Fruit fly (Drosophila melanogaster) whole organism, adult: ENCODE data around the gene CG10570.

Experiments
- CG11617 ChIP-seq: fragments of 200-800 bp; sonication (Bioruptor generic); optimal IDR thresholded peaks from 2 replicates; lab custom pipeline; 2017; ENCODE audit warnings: mild to moderate bottlenecking, missing biosample characterization, missing genetic modification reagents, missing genetic modification characterization
- CG12768 ChIP-seq: fragments of 200-800 bp; sonication (Bioruptor generic); optimal IDR thresholded peaks from 2 replicates; lab custom pipeline; 2017; ENCODE audit warnings: missing biosample characterization, missing genetic modification characterization, mild to moderate bottlenecking, moderate library complexity, missing genetic modification reagents
- CG14711 ChIP-seq: fragments of 200-800 bp; sonication (Bioruptor generic); optimal IDR thresholded peaks from 2 replicates; lab custom pipeline; 2018; ENCODE audit warnings: missing biosample characterization, mild to moderate bottlenecking, missing genetic modification characterization, moderate library complexity
- CG1620 ChIP-seq: fragments of 200-800 bp; sonication (Bioruptor generic); optimal IDR thresholded peaks from 2 replicates; lab custom pipeline; 2016; ENCODE audit warnings: missing biosample characterization, missing genetic modification characterization
- CG33017 ChIP-seq: fragments of 200-800 bp; sonication (Bioruptor generic); optimal IDR thresholded peaks from 2 replicates; lab custom pipeline; 2018; ENCODE audit warnings: missing biosample characterization, mild to moderate bottlenecking, missing genetic modification characterization, moderate library complexity
- CG5204 ChIP-seq: fragments of 200-800 bp; sonication (Bioruptor generic); optimal IDR thresholded peaks from 2 replicates; lab custom pipeline; 2016; ENCODE audit warnings: missing biosample characterization, missing genetic modification characterization
- CG7045 ChIP-seq: fragments of 200-800 bp; sonication (Bioruptor generic); optimal IDR thresholded peaks from 2 replicates; lab custom pipeline; 2017; ENCODE audit warnings: missing biosample characterization, mild to moderate bottlenecking, missing genetic modification characterization
- CG7101 ChIP-seq: fragments of 200-800 bp; sonication (Bioruptor generic); optimal IDR thresholded peaks from 2 replicates; lab custom pipeline; 2018; ENCODE audit warnings: missing biosample characterization, mild to moderate bottlenecking, missing genetic modification characterization, moderate library complexity
- Clk ChIP-seq: fragments of 200-800 bp; sonication (Bioruptor generic); optimal IDR thresholded peaks from 2 replicates; lab custom pipeline; 2017; ENCODE audit warnings: missing biosample characterization, missing genetic modification characterization
- Crg-1 ChIP-seq: fragments of 200-800 bp; sonication (Bioruptor generic); optimal IDR thresholded peaks from 2 replicates; lab custom pipeline; 2016; ENCODE audit warnings: missing biosample characterization, missing genetic modification characterization
- Hr96 ChIP-seq: fragments of 200-800 bp; sonication (Bioruptor generic); optimal IDR thresholded peaks from 2 replicates; lab custom pipeline; 2016; ENCODE audit warnings: missing biosample characterization, missing genetic modification characterization
- Mnt ChIP-seq: fragments of 200-800 bp; sonication (Bioruptor generic); optimal IDR thresholded peaks from 2 replicates; lab custom pipeline; 2016; ENCODE audit warnings: missing biosample characterization, mild to moderate bottlenecking, missing genetic modification characterization
- bab1 ChIP-seq: fragments of 200-800 bp; sonication (Bioruptor generic); optimal IDR thresholded peaks from 3 replicates; lab custom pipeline; 2019; ENCODE audit warnings: missing biosample characterization, mild to moderate bottlenecking, missing genetic modification characterization, moderate library complexity
- cic ChIP-seq: fragments of 200-800 bp; sonication (Bioruptor generic); optimal IDR thresholded peaks from 2 replicates; lab custom pipeline; 2017; ENCODE audit warnings: missing biosample characterization, mild to moderate bottlenecking, missing genetic modification characterization, moderate library complexity
- cnc ChIP-seq, 2 experiments: fragments of >200 bp; optimal IDR thresholded peaks; 2 replicates each; lab custom pipeline; 2017
- kay ChIP-seq: fragments of 200-800 bp; sonication (Bioruptor generic); peaks from one replicate; lab custom pipeline; 2016; ENCODE audit warnings: missing biosample characterization, missing genetic modification characterization, borderline replicate concordance
- ovo ChIP-seq: fragments of 200-800 bp; sonication (Bioruptor generic); optimal IDR thresholded peaks from 2 replicates; lab custom pipeline; 2016; ENCODE audit warnings: missing biosample characterization, missing genetic modification characterization
- pad ChIP-seq: fragments of 200-800 bp; sonication (Bioruptor generic); optimal IDR thresholded peaks from 3 replicates; lab custom pipeline; 2017; ENCODE audit warnings: missing biosample characterization, missing genetic modification characterization, mild to moderate bottlenecking, moderate library complexity, missing genetic modification reagents
- tj ChIP-seq: fragments of 200-800 bp; sonication (Bioruptor generic); optimal IDR thresholded peaks from 3 replicates; lab custom pipeline; 2017; ENCODE audit warnings: missing biosample characterization, mild to moderate bottlenecking, missing genetic modification characterization, moderate library complexity
- toe ChIP-seq: fragments of 200-800 bp; sonication (Bioruptor generic); optimal IDR thresholded peaks from 2 replicates; lab custom pipeline; 2016; ENCODE audit warnings: missing biosample characterization, missing genetic modification characterization

Gene CG10570

dm6 chr2L:18808754-18809329 is 2.2 kb downstream of the CG10570 start:
- TF ChIP-seq CG7101: no peak
- no peak for TF ChIP-seq Hr96 (GFP tag; lab: Kevin White, UChicago)
- no peak for TF ChIP-seq tj (GFP tag; lab: Kevin White, UChicago)
- no peak for TF ChIP-seq CG14711 (tag; lab: Kevin White, UChicago)
- no peak for TF ChIP-seq CG1620 (GFP tag; lab: Kevin White, UChicago)
- no peak for TF ChIP-seq cic (GFP tag; lab: Kevin White, UChicago)
- TF ChIP-seq CG11617: no peak
- TF ChIP-seq CG33017 (tag; lab: Kevin White, UChicago): no peak
- TF ChIP-seq Clk (GFP tag; lab: Kevin White, UChicago): no peak
- TF ChIP-seq Mnt (GFP tag; lab: Kevin White, UChicago): no peak
- no peak for TF ChIP-seq bab1 (GFP tag; lab: Kevin White, UChicago)
- no peak for TF ChIP-seq CG5204
- no peak for TF ChIP-seq cnc (optimal IDR thresholded peaks at IDR 0.05; lab: Kevin White, UChicago)
- TF ChIP-seq CG7045 (GFP tag; lab: Kevin White, UChicago): no peak
- TF ChIP-seq CG12768: no peak
- TF ChIP-seq Crg-1 (GFP tag; lab: Kevin White, UChicago): no peak
- no peak for TF ChIP-seq kay (GFP tag; lab: Kevin White, UChicago)
- TF ChIP-seq ovo (GFP tag; lab: Kevin White, UChicago): no peak
- no peak for TF ChIP-seq pad
- TF ChIP-seq toe: no peak

- TF ChIP-seq CG5204: no peak
- TF ChIP-seq pad: no peak
- TF ChIP-seq CG12768: no peak
- no peak for TF ChIP-seq tj (GFP tag; lab: Kevin White, UChicago)
- TF ChIP-seq cnc (optimal IDR thresholded peaks at IDR 0.05; lab: Kevin White, UChicago): no peak
- no peak for TF ChIP-seq CG33017 (tag; lab: Kevin White, UChicago)
- TF ChIP-seq Clk (GFP tag; lab: Kevin White, UChicago): no peak
Measured at dm6 chr2L:18805637-18806403, 5.2 kb downstream of the CG10570 start.

- TF ChIP-seq CG12768: no peak
- no peak for TF ChIP-seq CG33017 (tag; lab: Kevin White, UChicago)
- no peak for TF ChIP-seq CG5204
- no peak for TF ChIP-seq Clk (GFP tag; lab: Kevin White, UChicago)
- no peak for TF ChIP-seq bab1 (GFP tag; lab: Kevin White, UChicago)
- no peak for TF ChIP-seq cnc (optimal IDR thresholded peaks at IDR 0.05; lab: Kevin White, UChicago)
- no peak for TF ChIP-seq tj (GFP tag; lab: Kevin White, UChicago)
- no peak for TF ChIP-seq CG14711 (tag; lab: Kevin White, UChicago)
- TF ChIP-seq CG1620 (GFP tag; lab: Kevin White, UChicago): no peak
- TF ChIP-seq pad: no peak
- no peak for TF ChIP-seq Hr96 (GFP tag; lab: Kevin White, UChicago)
- no peak for TF ChIP-seq cic (GFP tag; lab: Kevin White, UChicago)
- no peak for TF ChIP-seq Crg-1 (GFP tag; lab: Kevin White, UChicago)
- TF ChIP-seq CG11617: no peak
- TF ChIP-seq CG7101: no peak
- no peak for TF ChIP-seq kay (GFP tag; lab: Kevin White, UChicago)
- TF ChIP-seq ovo (GFP tag; lab: Kevin White, UChicago): no peak
Measured at dm6 chr2L:18805247-18805636, 5.8 kb downstream of the CG10570 start, which contains the start of gene CG43814. CG43814 (minus strand) TSS chr2L:18805347.

dm6 chr2L:18801704-18802103 is 9.3 kb downstream of the CG10570 start:
- TF ChIP-seq cnc (optimal IDR thresholded peaks at IDR 0.05; lab: Kevin White, UChicago): no peak
- no peak for TF ChIP-seq kay (GFP tag; lab: Kevin White, UChicago)
- TF ChIP-seq CG1620 (GFP tag; lab: Kevin White, UChicago): no peak
- TF ChIP-seq CG7045 (GFP tag; lab: Kevin White, UChicago): no peak
- TF ChIP-seq cic (GFP tag; lab: Kevin White, UChicago): no peak

dm6 chr2L:18796446-18796845 is 14.6 kb downstream of the CG10570 start:
- TF ChIP-seq CG5204: no peak
- no peak for TF ChIP-seq CG1620 (GFP tag; lab: Kevin White, UChicago)
- TF ChIP-seq ovo (GFP tag; lab: Kevin White, UChicago): no peak
- no peak for TF ChIP-seq CG7101
- TF ChIP-seq CG33017 (tag; lab: Kevin White, UChicago): no peak
- TF ChIP-seq pad: no peak
- no peak for TF ChIP-seq Hr96 (GFP tag; lab: Kevin White, UChicago)
- TF ChIP-seq toe: no peak
- no peak for TF ChIP-seq Clk (GFP tag; lab: Kevin White, UChicago)
- no peak for TF ChIP-seq CG12768
- TF ChIP-seq CG7045 (GFP tag; lab: Kevin White, UChicago): no peak

dm6 chr2L:18795917-18796402 is 15.1 kb downstream of the CG10570 start:
- TF ChIP-seq pad (peak; percentile 55), CG33017 (tag; lab: Kevin White, UChicago) (no peak)
